Fruit fly (Drosophila melanogaster): ENCODE results near the gene CG17648.

The CG17648 gene

dm6 chr2L:1715699-1716333, 36.3 kb upstream of the CG17648 start, which contains the start of gene frtz (continued):
- TF ChIP-seq CG18476 (GFP tag; optimal IDR thresholded peaks at IDR 0.05) (no peak), dati (GFP tag; IDR thresholded peaks at IDR 0.05) (no peak), Lim3 (GFP tag; IDR thresholded peaks at IDR 0.05) (no peak), CG7963 (GFP tag; IDR thresholded peaks at IDR 0.05; ENCODE audit: partially characterized antibody) (peak; percentile 71), CG2889 (GFP tag; IDR thresholded peaks at IDR 0.05) (no peak), org-1 (GFP tag; optimal IDR thresholded peaks at IDR 0.05) (no peak), lilli (GFP tag; optimal IDR thresholded peaks at IDR 0.05) (peak; percentile 19), gro (GFP tag; optimal IDR thresholded peaks at IDR 0.05) (no peak), CG8388 (GFP tag; optimal IDR thresholded peaks at IDR 0.05) (no peak), CG1647 (GFP tag; optimal IDR thresholded peaks at IDR 0.05) (no peak), inv (GFP tag; IDR thresholded peaks at IDR 0.05; ENCODE audit: partially characterized antibody) (peak; percentile 83), CG18599 (GFP tag; optimal IDR thresholded peaks at IDR 0.05) (no peak), sc (optimal IDR thresholded peaks at IDR 0.05) (no peak), sc (GFP tag; optimal IDR thresholded peaks at IDR 0.05) (no peak), br (optimal IDR thresholded peaks at IDR 0.05) (no peak), Hr78 (GFP tag; optimal IDR thresholded peaks at IDR 0.05) (no peak), CG1529 (GFP tag; optimal IDR thresholded peaks at IDR 0.05) (no peak), CG17385 (GFP tag; optimal IDR thresholded peaks at IDR 0.05) (no peak), HHEX (GFP tag; optimal IDR thresholded peaks at IDR 0.05) (no peak), ato (GFP tag; IDR thresholded peaks at IDR 0.05; ENCODE audit: partially characterized antibody) (no peak; the same call in 1 of the 2 replicates), CG11093 (GFP tag; IDR thresholded peaks at IDR 0.05) (no peak), HLH4C (GFP tag; IDR thresholded peaks at IDR 0.05; ENCODE audit: partially characterized antibody) (peak; percentile 63), ac (GFP tag; optimal IDR thresholded peaks at IDR 0.05) (no peak), GATAe (GFP tag; conservative IDR thresholded peaks at IDR 0.05) (no peak), CG11723 (GFP tag; optimal IDR thresholded peaks at IDR 0.05) (no peak), eyg (GFP tag; optimal IDR thresholded peaks at IDR 0.05) (no peak), jigr1 (GFP tag; IDR thresholded peaks at IDR 0.05) (no peak), CG9876 (GFP tag; optimal IDR thresholded peaks at IDR 0.05) (no peak)

dm6 chr2L:1717247-1717646, 34.9 kb upstream of the CG17648 start:
- TF ChIP-seq CG8944 (GFP tag; optimal IDR thresholded peaks at IDR 0.05) (no peak), gce (GFP tag; IDR thresholded peaks at IDR 0.05) (no peak), gfzf (GFP tag; optimal IDR thresholded peaks at IDR 0.05) (no peak), CG14710 (tag; optimal IDR thresholded peaks at IDR 0.05) (no peak), chinmo (GFP tag; IDR thresholded peaks at IDR 0.05; ENCODE audit: partially characterized antibody) (no peak), Sry-β (GFP tag; optimal IDR thresholded peaks at IDR 0.05) (no peak), CG15601 (tag; optimal IDR thresholded peaks at IDR 0.05) (no peak), CG13287 (GFP tag; IDR thresholded peaks at IDR 0.05; ENCODE audit: partially characterized antibody) (no peak), CHES-1-like (GFP tag; optimal IDR thresholded peaks at IDR 0.05) (no peak), kay (GFP tag; optimal IDR thresholded peaks at IDR 0.05) (no peak), dysf (GFP tag; IDR thresholded peaks at IDR 0.05) (no peak), MESR4 (GFP tag; optimal IDR thresholded peaks at IDR 0.05) (no peak), lab (GFP tag; optimal IDR thresholded peaks at IDR 0.05) (no peak), CG10431 (GFP tag; optimal IDR thresholded peaks at IDR 0.05) (no peak), ftz-f1 (GFP tag; optimal IDR thresholded peaks at IDR 0.05) (no peak), gro (GFP tag; optimal IDR thresholded peaks at IDR 0.05) (no peak)
